Fruit fly (Drosophila melanogaster) Kc167 (cell line): ENCODE data around the gene CG34251.

Experiments used
- Myc ChIP-seq: fragments of >200 bp; optimal IDR thresholded peaks from 2 replicates; lab custom pipeline; 2017; ENCODE audit warnings: missing external identifiers
- Sin3A ChIP-seq: fragments of >200 bp; optimal IDR thresholded peaks from 2 replicates; lab custom pipeline; 2018; ENCODE audit warnings: missing external identifiers
- h ChIP-seq: fragments of >200 bp; optimal IDR thresholded peaks from 3 replicates; lab custom pipeline; 2018; ENCODE audit warnings: missing external identifiers
- insv ChIP-seq: fragments of >200 bp; optimal IDR thresholded peaks from 3 replicates; lab custom pipeline; 2018; ENCODE audit warnings: missing external identifiers
- psq ChIP-seq: fragments of >200 bp; optimal IDR thresholded peaks from 2 replicates; lab custom pipeline; 2017; ENCODE audit warnings: missing external identifiers
- ttk ChIP-seq: sonication (Bioruptor generic); optimal IDR thresholded peaks from 2 replicates; lab custom pipeline; 2017; ENCODE audit warnings: missing external identifiers

CG34251 gene

dm6 chr3L:17671322-17671721 lies at the start of gene CG34251:
TSS of gene CG34251 (plus strand) at chr3L:17671622.
- TF ChIP-seq psq (lab: Kevin White, UChicago) (no peak), Sin3A (lab: Kevin White, UChicago) (no peak), insv (lab: Kevin White, UChicago) (no peak), ttk (lab: Kevin White, UChicago) (no peak), Myc (lab: Kevin White, UChicago) (no peak), h (no peak)

- TF ChIP-seq insv (lab: Kevin White, UChicago) (no peak), ttk (lab: Kevin White, UChicago) (no peak), Sin3A (lab: Kevin White, UChicago) (no peak), Myc (lab: Kevin White, UChicago) (no peak), h (no peak), psq (lab: Kevin White, UChicago) (no peak)
Observed at dm6 chr3L:17622081-17622850, 49.2 kb upstream of the CG34251 start.

dm6 chr3L:17622935-17623334 lies 48.5 kb upstream of the CG34251 start:
- no peak for TF ChIP-seq psq (lab: Kevin White, UChicago)
- no peak for TF ChIP-seq h
- TF ChIP-seq Sin3A (lab: Kevin White, UChicago) = no peak
- TF ChIP-seq insv (lab: Kevin White, UChicago) = no peak
- no peak for TF ChIP-seq ttk (lab: Kevin White, UChicago)
- TF ChIP-seq Myc (lab: Kevin White, UChicago) = no peak

dm6 chr3L:17624208-17624826 lies 47.1 kb upstream of the CG34251 start:
- no peak for TF ChIP-seq ttk (lab: Kevin White, UChicago)
- TF ChIP-seq h = no peak
- TF ChIP-seq psq (lab: Kevin White, UChicago) = no peak
- TF ChIP-seq Myc (lab: Kevin White, UChicago) = no peak
- no peak for TF ChIP-seq Sin3A (lab: Kevin White, UChicago)
- TF ChIP-seq insv (lab: Kevin White, UChicago) = no peak

- TF ChIP-seq insv (lab: Kevin White, UChicago) (no peak), psq (lab: Kevin White, UChicago) (no peak), Sin3A (lab: Kevin White, UChicago) (no peak)
Observed at dm6 chr3L:17625014-17625413, 46.4 kb upstream of the CG34251 start.

dm6 chr3L:17625574-17626128 lies 45.8 kb upstream of the CG34251 start:
- no peak for TF ChIP-seq insv (lab: Kevin White, UChicago)
- no peak for TF ChIP-seq psq (lab: Kevin White, UChicago)

dm6 chr3L:17631247-17631646 lies 40.2 kb upstream of the CG34251 start:
- TF ChIP-seq insv (lab: Kevin White, UChicago) (no peak), Sin3A (lab: Kevin White, UChicago) (no peak), psq (lab: Kevin White, UChicago) (no peak), ttk (lab: Kevin White, UChicago) (no peak), Myc (lab: Kevin White, UChicago) (no peak), h (no peak)

- TF ChIP-seq insv (lab: Kevin White, UChicago) = no peak
- TF ChIP-seq psq (lab: Kevin White, UChicago) = no peak
- TF ChIP-seq Myc (lab: Kevin White, UChicago) = no peak
Observed at dm6 chr3L:17633142-17633541, 38.3 kb upstream of the CG34251 start, which contains the start of gene CG7497. TSS of gene CG7497 (plus strand) at chr3L:17633449.

- no peak for TF ChIP-seq h
- TF ChIP-seq ttk (lab: Kevin White, UChicago) = no peak
- TF ChIP-seq insv (lab: Kevin White, UChicago) = no peak
- TF ChIP-seq Sin3A (lab: Kevin White, UChicago) = no peak
- no peak for TF ChIP-seq Myc (lab: Kevin White, UChicago)
- TF ChIP-seq psq (lab: Kevin White, UChicago) = no peak
Observed at dm6 chr3L:17637809-17638208, 33.6 kb upstream of the CG34251 start.

dm6 chr3L:17638649-17639048 lies 32.8 kb upstream of the CG34251 start:
- TF ChIP-seq insv (lab: Kevin White, UChicago) = no peak
- TF ChIP-seq h = no peak
- TF ChIP-seq Sin3A (lab: Kevin White, UChicago) = no peak
- no peak for TF ChIP-seq Myc (lab: Kevin White, UChicago)
- no peak for TF ChIP-seq psq (lab: Kevin White, UChicago)

dm6 chr3L:17642017-17642416 lies 29.4 kb upstream of the CG34251 start:
- TF ChIP-seq Sin3A (lab: Kevin White, UChicago) (no peak), h (no peak), insv (lab: Kevin White, UChicago) (no peak), psq (lab: Kevin White, UChicago) (no peak), ttk (lab: Kevin White, UChicago) (no peak), Myc (lab: Kevin White, UChicago) (no peak)
